Fruit fly (Drosophila melanogaster) whole organism, pupa: ENCODE results near the gene Ir21a.

Source experiments
- CG10348 ChIP-seq: fragments of 200-800 bp; sonication (Bioruptor generic); IDR thresholded peaks from 2 replicates; pipeline ENCODE4 v1.3.6; 2022; ENCODE audit warnings: missing biosample characterization, missing genetic modification characterization
- CG12605 ChIP-seq: fragments of 200-800 bp; sonication (Bioruptor generic); IDR thresholded peaks from 2 replicates; pipeline ENCODE4 v1.3.6; 2022; ENCODE audit warnings: missing biosample characterization, missing genetic modification characterization
- CG13204 ChIP-seq: fragments of 200-800 bp; sonication (Bioruptor generic); optimal IDR thresholded peaks from 2 replicates; lab custom pipeline; 2018; ENCODE audit warnings: missing biosample characterization, mild to moderate bottlenecking, missing genetic modification characterization, moderate library complexity
- CG14655 ChIP-seq: fragments of 200-800 bp; sonication (Bioruptor generic); optimal IDR thresholded peaks from 3 replicates; lab custom pipeline; 2017; ENCODE audit warnings: mild to moderate bottlenecking, missing biosample characterization, missing genetic modification reagents, missing genetic modification characterization
- CG15710 ChIP-seq: fragments of 200-800 bp; sonication (Bioruptor generic); optimal IDR thresholded peaks from 2 replicates; lab custom pipeline; 2018; ENCODE audit warnings: missing biosample characterization, mild to moderate bottlenecking, missing genetic modification characterization, moderate library complexity
- CG17806 ChIP-seq: fragments of 200-800 bp; sonication (Bioruptor generic); optimal IDR thresholded peaks from 2 replicates; lab custom pipeline; 2018; ENCODE audit warnings: missing biosample characterization, mild to moderate bottlenecking, missing genetic modification characterization, moderate library complexity
- CG32121 ChIP-seq: fragments of 200-800 bp; sonication (Bioruptor generic); IDR thresholded peaks from 2 replicates; pipeline ENCODE4 v1.3.6; 2022; ENCODE audit warnings: missing biosample characterization, missing genetic modification characterization
- CG34367 ChIP-seq: fragments of 200-800 bp; sonication (Bioruptor generic); optimal IDR thresholded peaks from 2 replicates; lab custom pipeline; 2018; ENCODE audit warnings: missing biosample characterization, mild to moderate bottlenecking, missing genetic modification characterization
- CG4496 ChIP-seq: fragments of 200-800 bp; sonication (Bioruptor generic); IDR thresholded peaks from 3 replicates; pipeline ENCODE4 v1.3.6; 2022; ENCODE audit warnings: missing biosample characterization, missing genetic modification characterization
- CG8159 ChIP-seq: fragments of 200-800 bp; sonication (Bioruptor generic); optimal IDR thresholded peaks from 3 replicates; lab custom pipeline; 2018; ENCODE audit warnings: missing biosample characterization, mild to moderate bottlenecking, missing genetic modification characterization, moderate library complexity
- CG8301 ChIP-seq: fragments of 200-800 bp; sonication (Bioruptor generic); optimal IDR thresholded peaks from 2 replicates; lab custom pipeline; 2018; ENCODE audit warnings: missing biosample characterization, mild to moderate bottlenecking, missing genetic modification characterization
- CG9948 ChIP-seq: fragments of 200-800 bp; sonication (Bioruptor generic); optimal IDR thresholded peaks from 2 replicates; lab custom pipeline; 2018; ENCODE audit warnings: missing biosample characterization, mild to moderate bottlenecking, missing genetic modification characterization, moderate library complexity
- D1 ChIP-seq: fragments of 200-800 bp; sonication (Bioruptor generic); optimal IDR thresholded peaks from 2 replicates; lab custom pipeline; 2018; ENCODE audit warnings: missing biosample characterization, mild to moderate bottlenecking, missing genetic modification characterization, moderate library complexity
- EcR ChIP-seq: fragments of 200-800 bp; sonication (Bioruptor generic); optimal IDR thresholded peaks from 3 replicates; lab custom pipeline; 2019; ENCODE audit warnings: missing biosample characterization, missing genetic modification characterization, mild to moderate bottlenecking, moderate library complexity, missing genetic modification reagents
- Ets98B ChIP-seq: fragments of 200-800 bp; sonication (Bioruptor generic); IDR thresholded peaks from 2 replicates; pipeline ENCODE4 v1.3.6; 2022; ENCODE audit warnings: missing biosample characterization, missing genetic modification characterization
- Pif1A ChIP-seq: fragments of 200-800 bp; sonication (Bioruptor generic); optimal IDR thresholded peaks from 3 replicates; lab custom pipeline; 2016; ENCODE audit warnings: missing biosample characterization, missing genetic modification characterization
- Pif1B ChIP-seq: fragments of 200-800 bp; sonication (Bioruptor generic); optimal IDR thresholded peaks from 3 replicates; lab custom pipeline; 2016; ENCODE audit warnings: missing biosample characterization, missing genetic modification characterization
- Snoo ChIP-seq: fragments of 200-800 bp; sonication (Bioruptor generic); optimal IDR thresholded peaks from 3 replicates; lab custom pipeline; 2017; ENCODE audit warnings: missing biosample characterization, mild to moderate bottlenecking, missing genetic modification characterization, inconsistent platforms
- fd96Ca ChIP-seq: fragments of 200-800 bp; sonication (Bioruptor generic); IDR thresholded peaks from 3 replicates; pipeline ENCODE4 v1.3.6; 2022; ENCODE audit warnings: missing biosample characterization, missing genetic modification characterization
- gl ChIP-seq: fragments of 200-800 bp; sonication (Bioruptor generic); optimal IDR thresholded peaks from 2 replicates; lab custom pipeline; 2018; ENCODE audit warnings: missing biosample characterization, mild to moderate bottlenecking, missing genetic modification characterization
- rn ChIP-seq: fragments of 200-800 bp; sonication (Bioruptor generic); IDR thresholded peaks from 2 replicates; pipeline ENCODE4 v1.3.6; 2022; ENCODE audit warnings: missing biosample characterization, missing genetic modification characterization

Gene Ir21a

dm6 chr2L:25055-25454 lies at the start of gene Ir21a:
Gene Ir21a (minus strand): TSS chr2L:25155.
- TF ChIP-seq Ets98B, result no peak
- no peak for TF ChIP-seq gl
- TF ChIP-seq CG14655 (GFP tag; lab: Kevin White, UChicago), result no peak
- no peak for TF ChIP-seq CG32121 (GFP tag; lab: Robert Waterston, UW)
- no peak for TF ChIP-seq CG8159 (tag; lab: Kevin White, UChicago)
- no peak for TF ChIP-seq CG34367
- TF ChIP-seq CG4496 (GFP tag; lab: Robert Waterston, UW), result no peak
- TF ChIP-seq CG12605 (GFP tag; lab: Robert Waterston, UW), result no peak
- no peak for TF ChIP-seq rn (GFP tag; lab: Robert Waterston, UW)
- TF ChIP-seq CG8301 (tag; lab: Kevin White, UChicago), result no peak
- no peak for TF ChIP-seq CG17806
- no peak for TF ChIP-seq Pif1A

dm6 chr2L:73760-74388 lies 48.9 kb upstream of the Ir21a start:
- TF ChIP-seq CG15710 (tag; lab: Kevin White, UChicago) (no peak), EcR (GFP tag; lab: Kevin White, UChicago) (peak; percentile 31)
- TF ChIP-seq, all 21 proteins: peak for 1

dm6 chr2L:72752-73435 lies 47.9 kb upstream of the Ir21a start:
- no peak for TF ChIP-seq fd96Ca
- TF ChIP-seq CG9948 (tag; lab: Kevin White, UChicago), result no peak
- TF ChIP-seq Pif1B, result no peak
- no peak for TF ChIP-seq CG8159 (tag; lab: Kevin White, UChicago)
- no peak for TF ChIP-seq CG12605 (GFP tag; lab: Robert Waterston, UW)
- TF ChIP-seq rn (GFP tag; lab: Robert Waterston, UW), result no peak
- no peak for TF ChIP-seq CG14655 (GFP tag; lab: Kevin White, UChicago)
- no peak for TF ChIP-seq D1 (tag; lab: Kevin White, UChicago)

- TF ChIP-seq Snoo (tag; lab: Kevin White, UChicago) (no peak), Pif1B (no peak), Ets98B (peak; percentile 40; the same call in 1 of the 2 replicates), CG4496 (GFP tag; lab: Robert Waterston, UW) (peak; percentile 56; the same call in 1 of the 3 replicates), CG12605 (GFP tag; lab: Robert Waterston, UW) (0 out of 2 replicates have a peak, but pooled peaks have one; percentile 7)
Observed at dm6 chr2L:71869-72751, 47.2 kb upstream of the Ir21a start.

dm6 chr2L:71457-71856 lies 46.5 kb upstream of the Ir21a start, which contains the start of gene galectin:
Gene galectin (plus strand): TSS chr2L:71757.
- TF ChIP-seq CG9948 (tag; lab: Kevin White, UChicago) (no peak), rn (GFP tag; lab: Robert Waterston, UW) (no peak), fd96Ca (no peak), CG10348 (GFP tag; lab: Robert Waterston, UW) (no peak), Snoo (tag; lab: Kevin White, UChicago) (no peak), EcR (GFP tag; lab: Kevin White, UChicago) (no peak), CG4496 (GFP tag; lab: Robert Waterston, UW) (no peak), CG14655 (GFP tag; lab: Kevin White, UChicago) (no peak), CG13204 (no peak), CG17806 (no peak), Pif1B (no peak), Pif1A (no peak), CG32121 (GFP tag; lab: Robert Waterston, UW) (no peak), CG8301 (tag; lab: Kevin White, UChicago) (no peak), CG8159 (tag; lab: Kevin White, UChicago) (no peak), CG12605 (GFP tag; lab: Robert Waterston, UW) (no peak), CG34367 (no peak), CG15710 (tag; lab: Kevin White, UChicago) (no peak)

- no peak for TF ChIP-seq CG8301 (tag; lab: Kevin White, UChicago)
- no peak for TF ChIP-seq Ets98B
- no peak for TF ChIP-seq CG32121 (GFP tag; lab: Robert Waterston, UW)
- TF ChIP-seq CG12605 (GFP tag; lab: Robert Waterston, UW), result no peak
- TF ChIP-seq Pif1B, result no peak
- no peak for TF ChIP-seq rn (GFP tag; lab: Robert Waterston, UW)
- TF ChIP-seq CG34367, result no peak
- no peak for TF ChIP-seq EcR (GFP tag; lab: Kevin White, UChicago)
- no peak for TF ChIP-seq CG14655 (GFP tag; lab: Kevin White, UChicago)
- no peak for TF ChIP-seq D1 (tag; lab: Kevin White, UChicago)
- no peak for TF ChIP-seq CG15710 (tag; lab: Kevin White, UChicago)
- TF ChIP-seq CG9948 (tag; lab: Kevin White, UChicago), result no peak
- TF ChIP-seq Pif1A, result no peak
- no peak for TF ChIP-seq CG8159 (tag; lab: Kevin White, UChicago)
- TF ChIP-seq fd96Ca, result no peak
- no peak for TF ChIP-seq CG17806
- no peak for TF ChIP-seq CG13204
- no peak for TF ChIP-seq Snoo (tag; lab: Kevin White, UChicago)
- no peak for TF ChIP-seq gl
Observed at dm6 chr2L:69560-69959, 44.6 kb upstream of the Ir21a start.
